Fruit fly (Drosophila melanogaster) whole organism: ENCODE data around the gene Sodh2.

Experiments
- CG8478 ChIP-seq: fragments of >200 bp; optimal IDR thresholded peaks from 2 replicates; lab custom pipeline; 2018; ENCODE audit warnings: inconsistent platforms
- Dll ChIP-seq: fragments of >200 bp; optimal IDR thresholded peaks from 2 replicates; lab custom pipeline; 2017
- EcR ChIP-seq, 2 experiments: fragments of >200 bp; optimal IDR thresholded peaks; 2 replicates each; lab custom pipeline; 2017; ENCODE audit warnings: missing biosample characterization in 2 of 2, missing genetic modification characterization in 2 of 2, missing genetic modification reagents in 2 of 2
- pan ChIP-seq: fragments of >200 bp; optimal IDR thresholded peaks from 2 replicates; lab custom pipeline; 2017
- psq ChIP-seq: fragments of >200 bp; optimal IDR thresholded peaks from 2 replicates; lab custom pipeline; 2017
- usp ChIP-seq: fragments of >200 bp; optimal IDR thresholded peaks from 2 replicates; lab custom pipeline; 2017; ENCODE audit warnings: missing biosample characterization, missing genetic modification characterization, mixed read lengths

The Sodh2 gene

DNA sequence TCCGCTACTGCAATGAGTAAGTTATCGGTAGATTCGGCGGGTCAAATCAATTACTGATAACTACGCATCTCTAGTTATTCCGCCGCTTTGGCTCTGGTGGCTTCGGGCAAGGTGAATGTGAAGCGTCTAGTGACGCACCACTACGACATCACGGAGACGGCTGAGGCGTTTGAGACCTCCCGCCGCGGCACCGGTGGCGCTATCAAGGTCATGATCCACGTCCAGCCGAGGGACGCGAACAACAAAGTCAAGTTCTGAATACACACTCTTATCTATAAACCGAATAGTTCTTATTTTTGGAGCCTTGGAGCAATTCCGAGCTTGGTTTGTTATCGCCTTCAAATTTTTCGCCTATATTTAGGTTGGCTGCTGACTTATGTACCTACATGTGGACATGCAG, 1.6 kb downstream of the Sodh2 start:
- TF ChIP-seq EcR (GFP tag; optimal IDR thresholded peaks at IDR 0.05; lab: Kevin White, UChicago): no peak
- TF ChIP-seq CG8478: no peak
- no peak for TF ChIP-seq Dll (lab: Kevin White, UChicago)
- no peak for TF ChIP-seq psq (lab: Kevin White, UChicago)
- TF ChIP-seq usp (GFP tag; lab: Kevin White, UChicago): no peak
- TF ChIP-seq pan (lab: Kevin White, UChicago): no peak

dm6 chr3R:10878628-10879027, 2.4 kb downstream of the Sodh2 start:
- no peak for TF ChIP-seq CG8478

DNA sequence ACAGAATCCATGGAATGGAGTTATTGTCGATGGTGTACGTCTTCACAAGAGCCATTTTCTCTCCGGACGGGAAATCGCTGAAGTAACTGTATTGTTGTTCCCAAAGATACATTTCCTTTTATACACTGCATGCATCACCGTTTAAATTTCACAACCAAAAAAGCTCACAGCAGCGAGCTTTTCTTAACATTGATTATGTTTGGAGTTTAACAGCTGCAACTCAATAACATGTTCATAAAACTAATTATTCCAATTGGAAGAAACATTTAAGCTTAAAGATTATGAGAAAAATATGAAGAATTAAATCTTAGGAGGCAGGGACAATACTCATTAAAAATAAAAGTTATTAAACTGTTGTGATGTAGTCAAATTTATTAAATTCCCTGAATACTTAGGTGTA, 3.0 kb downstream of the Sodh2 start, which contains the start of gene CG14695:
Gene CG14695 (minus strand): TSS at position 101 of the 400 bp plus-strand sequence.
- TF ChIP-seq EcR (GFP tag; optimal IDR thresholded peaks at IDR 0.05; lab: Kevin White, UChicago) (no peak), pan (lab: Kevin White, UChicago) (no peak), usp (GFP tag; lab: Kevin White, UChicago) (no peak), psq (lab: Kevin White, UChicago) (no peak), Dll (lab: Kevin White, UChicago) (no peak), CG8478 (no peak)

DNA sequence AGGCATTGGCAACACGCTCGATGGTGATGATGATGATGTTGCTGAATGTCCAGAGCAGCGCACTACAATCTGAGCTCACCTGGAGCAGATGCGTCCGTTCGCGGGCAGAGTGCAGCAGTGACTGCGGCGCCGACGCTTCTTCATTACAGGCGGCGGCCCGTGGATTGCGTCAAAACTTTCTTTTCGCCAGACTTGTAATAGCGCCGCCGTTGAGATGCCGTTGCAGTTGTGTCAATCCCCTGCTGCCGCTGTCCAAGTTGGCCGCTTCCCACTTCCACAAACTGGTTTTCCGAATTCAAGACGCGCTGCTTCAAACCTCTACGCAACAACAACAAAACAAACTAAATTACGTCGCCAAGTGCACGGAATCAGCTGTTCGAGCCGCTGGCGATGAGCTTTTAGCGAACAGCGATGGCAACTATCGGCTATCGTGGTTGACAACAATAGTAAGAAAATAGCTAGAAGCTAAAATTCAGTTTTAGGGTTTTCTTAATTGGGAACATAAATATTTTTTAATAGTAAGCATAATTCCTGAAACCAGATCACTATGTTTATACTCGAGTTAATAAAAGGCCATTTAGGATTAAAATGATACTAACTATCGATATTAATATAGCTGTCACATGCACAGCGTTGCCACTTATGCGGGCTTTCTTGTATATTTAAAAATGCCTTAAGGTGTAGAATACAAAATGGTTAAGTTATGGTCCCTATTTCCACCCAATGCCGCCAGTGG, 5.8 kb downstream of the Sodh2 start, which contains the start of gene Tpc1:
Gene Tpc1 (minus strand): TSS at position 365 of the 736 bp plus-strand sequence.
- TF ChIP-seq Dll (lab: Kevin White, UChicago): peak; percentile 29
- no peak for TF ChIP-seq pan (lab: Kevin White, UChicago)
- no peak for TF ChIP-seq CG8478
- TF ChIP-seq usp (GFP tag; lab: Kevin White, UChicago): no peak
- no peak for TF ChIP-seq psq (lab: Kevin White, UChicago)
- no peak for TF ChIP-seq EcR (GFP tag; optimal IDR thresholded peaks at IDR 0.05; lab: Kevin White, UChicago)

dm6 chr3R:10884031-10884677, 8.0 kb downstream of the Sodh2 start:
- TF ChIP-seq Dll (lab: Kevin White, UChicago) (no peak), pan (lab: Kevin White, UChicago) (no peak), psq (lab: Kevin White, UChicago) (no peak), EcR (GFP tag; optimal IDR thresholded peaks at IDR 0.05; lab: Kevin White, UChicago) (no peak)

dm6 chr3R:10884678-10885421, 8.7 kb downstream of the Sodh2 start, which contains the start of gene CG14696:
Gene CG14696, minus strand, starts transcription at chr3R:10885001.
- TF ChIP-seq EcR (GFP tag; optimal IDR thresholded peaks at IDR 0.05; lab: Kevin White, UChicago) (no peak), usp (GFP tag; lab: Kevin White, UChicago) (no peak), CG8478 (no peak), pan (lab: Kevin White, UChicago) (no peak), Dll (lab: Kevin White, UChicago) (no peak), psq (lab: Kevin White, UChicago) (no peak)

dm6 chr3R:10885422-10886081, 9.4 kb downstream of the Sodh2 start, which contains the start of gene Leash:
Gene Leash, plus strand, starts transcription at chr3R:10885540.
- TF ChIP-seq Dll (lab: Kevin White, UChicago): peak; percentile 26
- no peak for TF ChIP-seq pan (lab: Kevin White, UChicago)

DNA sequence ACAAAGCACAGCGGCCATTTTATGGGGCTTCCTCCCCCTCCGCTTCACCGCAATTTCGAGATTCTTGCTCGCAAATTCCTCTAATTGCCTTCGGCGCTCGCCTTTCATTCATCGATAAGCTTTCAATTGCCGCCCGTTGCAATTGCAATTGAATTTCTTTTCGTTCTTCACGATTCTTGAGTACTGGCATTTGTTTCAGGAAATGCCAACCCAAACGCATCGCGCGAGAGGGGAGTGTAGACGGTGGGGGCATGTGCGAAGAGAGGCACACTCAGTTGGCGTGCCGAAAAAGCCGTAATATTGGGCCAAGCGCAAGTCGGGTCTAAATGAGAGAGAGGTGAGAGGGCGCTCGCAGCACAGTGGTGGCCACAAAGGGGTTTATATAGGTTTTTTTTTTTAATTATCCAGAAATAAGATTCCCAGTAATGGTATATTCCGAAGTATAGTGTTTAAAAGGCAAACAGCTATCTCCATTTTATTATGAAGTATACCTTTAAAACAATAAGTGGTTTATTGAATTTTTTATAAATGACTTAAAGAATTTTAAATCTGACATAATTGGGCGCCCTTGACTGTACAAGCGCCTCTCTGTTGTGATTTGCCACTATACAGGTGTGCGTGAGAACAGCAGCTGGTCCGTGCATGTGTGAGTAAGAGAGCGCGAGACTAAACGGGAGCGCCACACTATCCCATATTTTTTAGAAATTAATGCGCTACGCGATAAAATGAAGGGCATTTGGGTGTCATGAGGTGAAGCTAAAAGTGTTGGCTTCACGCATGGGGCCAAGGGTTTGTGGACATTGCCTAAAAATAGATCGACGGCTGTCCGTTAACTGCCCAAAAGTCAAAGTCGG, 10.5 kb downstream of the Sodh2 start:
- TF ChIP-seq pan (lab: Kevin White, UChicago): no peak
- peak; percentile 87 for TF ChIP-seq Dll (lab: Kevin White, UChicago)

DNA sequence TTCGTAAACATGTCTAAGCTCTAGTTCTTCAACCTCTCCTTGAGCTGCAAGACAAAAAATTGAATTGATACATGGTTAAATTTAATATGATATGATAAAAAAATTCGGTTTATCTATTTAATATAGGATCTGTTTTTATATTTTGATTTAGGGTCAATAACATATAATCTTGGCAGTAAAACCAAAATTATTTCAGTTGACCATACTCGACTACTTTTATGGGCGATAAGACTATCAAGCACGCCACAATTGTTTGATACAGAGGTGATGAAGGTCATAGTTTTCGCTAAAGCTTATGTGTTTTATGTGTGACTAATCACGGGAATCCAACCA, 12.1 kb downstream of the Sodh2 start:
- TF ChIP-seq Dll (lab: Kevin White, UChicago) (no peak), usp (GFP tag; lab: Kevin White, UChicago) (no peak), EcR (GFP tag; optimal IDR thresholded peaks at IDR 0.05; lab: Kevin White, UChicago) (no peak), CG8478 (no peak), pan (lab: Kevin White, UChicago) (no peak), psq (lab: Kevin White, UChicago) (no peak)

DNA sequence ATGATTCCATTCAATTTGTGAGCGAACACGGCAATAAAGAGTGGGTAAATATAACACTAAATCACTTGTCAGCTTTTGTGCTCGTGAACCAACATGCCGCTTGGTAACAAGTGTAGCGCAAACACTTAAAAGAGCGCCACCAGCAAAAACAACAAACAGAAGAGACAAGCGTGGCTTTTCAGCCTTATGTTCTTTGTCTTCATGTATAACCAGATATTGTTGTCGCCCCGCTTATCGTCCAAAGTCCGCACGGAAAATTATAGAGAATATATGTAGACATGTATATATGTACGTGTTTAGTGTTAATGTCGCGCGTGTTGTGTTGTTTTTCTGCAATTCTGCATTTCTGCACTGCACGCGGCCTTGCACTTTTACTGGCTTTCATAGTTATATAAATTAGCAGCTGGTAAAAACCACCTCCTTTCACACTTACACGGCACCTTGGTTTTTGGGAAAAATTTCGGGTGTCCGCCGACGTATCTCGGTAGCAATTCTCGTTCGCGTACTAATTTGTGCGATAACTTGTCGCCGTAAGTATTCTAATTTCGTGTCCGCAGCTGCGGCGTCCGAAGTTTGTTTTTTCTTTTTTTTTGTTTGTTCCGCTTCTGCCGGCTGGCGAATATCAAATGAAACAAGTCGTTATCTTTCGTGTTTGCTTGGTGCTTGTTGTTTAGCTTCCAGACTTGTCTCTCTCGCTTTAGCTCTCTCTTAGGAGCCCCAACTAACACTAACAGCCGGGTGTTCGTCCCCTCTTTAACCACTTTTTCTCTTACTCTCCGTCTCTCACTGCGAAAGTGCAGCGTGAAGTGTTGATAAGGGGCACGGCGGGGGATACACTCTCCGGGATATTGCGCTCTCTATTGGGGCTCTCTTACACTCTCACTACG, 12.7 kb downstream of the Sodh2 start:
- TF ChIP-seq EcR (GFP tag; optimal IDR thresholded peaks at IDR 0.05; lab: Kevin White, UChicago) (no peak), psq (lab: Kevin White, UChicago) (no peak), Dll (lab: Kevin White, UChicago) (peak; percentile 80)
